Worm (Caenorhabditis elegans) whole organism, L2 larva: Measurements from ENCODE around the gene F59C12.4.

Source experiments
- C34F6.9 ChIP-seq: fragments of 150-350 bp; optimal IDR thresholded peaks from 2 replicates; lab custom pipeline; 2014; ENCODE audit warnings: missing biosample characterization, missing genetic modification characterization
- F13H6.1 ChIP-seq: sonication (generic microtip); optimal IDR thresholded peaks from 2 replicates; lab custom pipeline; 2016; ENCODE audit warnings: missing genetic modification characterization, missing compliant biosample characterization
- R02D3.7 ChIP-seq: fragments of 150-350 bp; optimal IDR thresholded peaks from 2 replicates; lab custom pipeline; 2014; ENCODE audit warnings: missing biosample characterization, missing genetic modification characterization
- Y55F3AM.14 ChIP-seq: fragments of 200-800 bp; sonication (Bioruptor generic); optimal IDR thresholded peaks from 2 replicates; lab custom pipeline; 2018; ENCODE audit warnings: mild to moderate bottlenecking, missing genetic modification characterization, missing compliant biosample characterization
- ZK546.5 ChIP-seq: sonication (generic microtip); optimal IDR thresholded peaks from 2 replicates; lab custom pipeline; 2017; ENCODE audit warnings: missing biosample characterization, missing genetic modification characterization
- alr-1 ChIP-seq: fragments of 150-350 bp; optimal IDR thresholded peaks from 2 replicates; lab custom pipeline; 2014; ENCODE audit warnings: missing biosample characterization, missing genetic modification characterization
- aly-2 ChIP-seq: fragments of 150-350 bp; optimal IDR thresholded peaks from 2 replicates; lab custom pipeline; 2014; ENCODE audit warnings: missing biosample characterization, missing genetic modification characterization
- ama-1 ChIP-seq: fragments of 150-350 bp; optimal IDR thresholded peaks from 2 replicates; lab custom pipeline; 2018; ENCODE audit warnings: inconsistent platforms
- blmp-1 ChIP-seq: sonication (generic microtip); optimal IDR thresholded peaks from 2 replicates; lab custom pipeline; 2017; ENCODE audit warnings: missing genetic modification characterization, mild to moderate bottlenecking, missing compliant biosample characterization, antibody characterized with exemption, moderate library complexity; ENCODE audit not compliant: insufficient read depth
- ceh-16 ChIP-seq: fragments of 150-350 bp; optimal IDR thresholded peaks from 2 replicates; lab custom pipeline; 2014; ENCODE audit warnings: missing biosample characterization, missing genetic modification characterization
- ceh-82 ChIP-seq: fragments of 150-350 bp; optimal IDR thresholded peaks from 2 replicates; lab custom pipeline; 2014; ENCODE audit warnings: missing biosample characterization, missing genetic modification characterization
- crh-2 ChIP-seq: sonication (generic microtip); optimal IDR thresholded peaks from 2 replicates; lab custom pipeline; 2017; ENCODE audit warnings: missing biosample characterization, missing genetic modification characterization
- dmd-4 ChIP-seq: sonication (generic microtip); optimal IDR thresholded peaks from 2 replicates; lab custom pipeline; 2017; ENCODE audit warnings: missing biosample characterization, missing genetic modification characterization
- egl-27 ChIP-seq: sonication (generic microtip); optimal IDR thresholded peaks from 3 replicates; lab custom pipeline; 2017; ENCODE audit warnings: missing biosample characterization, missing genetic modification reagents, missing genetic modification characterization
- elt-1 ChIP-seq: fragments of 150-350 bp; optimal IDR thresholded peaks from 2 replicates; lab custom pipeline; 2014; ENCODE audit warnings: missing biosample characterization, missing genetic modification characterization
- elt-3 ChIP-seq: sonication (generic microtip); optimal IDR thresholded peaks from 2 replicates; lab custom pipeline; 2017; ENCODE audit warnings: missing biosample characterization, missing genetic modification characterization
- gmeb-1 ChIP-seq: fragments of 150-350 bp; optimal IDR thresholded peaks from 2 replicates; lab custom pipeline; 2014; ENCODE audit warnings: missing biosample characterization, missing genetic modification characterization
- lin-11 ChIP-seq: fragments of 150-350 bp; sonication (generic microtip); optimal IDR thresholded peaks from 2 replicates; lab custom pipeline; 2014; ENCODE audit warnings: missing biosample characterization, missing genetic modification characterization, inconsistent platforms, mixed read lengths
- lin-13 ChIP-seq: fragments of 150-350 bp; optimal IDR thresholded peaks from 2 replicates; lab custom pipeline; 2014; ENCODE audit warnings: missing biosample characterization, missing genetic modification reagents, missing genetic modification characterization
- lin-39 ChIP-seq: fragments of 150-350 bp; optimal IDR thresholded peaks from 2 replicates; lab custom pipeline; 2014; ENCODE audit warnings: missing biosample characterization, missing genetic modification reagents, missing genetic modification characterization
- lsy-2 ChIP-seq, 2 experiments: fragments of 150-350 bp in 1 of 2; sonication (generic microtip) in 1 of 2; optimal IDR thresholded peaks; 2 replicates each; lab custom pipeline; 2014 to 2017; ENCODE audit warnings: missing biosample characterization in 2 of 2, missing genetic modification characterization in 2 of 2
- mab-5 ChIP-seq: fragments of 150-350 bp; optimal IDR thresholded peaks from 2 replicates; lab custom pipeline; 2014; ENCODE audit warnings: missing biosample characterization, missing genetic modification characterization
- mbf-1 ChIP-seq: sonication (generic microtip); optimal IDR thresholded peaks from 2 replicates; lab custom pipeline; 2017; ENCODE audit warnings: missing biosample characterization, missing genetic modification characterization
- mdl-1 ChIP-seq, 2 experiments: fragments of 150-350 bp in 1 of 2; sonication (generic microtip) in 1 of 2; optimal IDR thresholded peaks; 2 replicates each; lab custom pipeline; 2017; ENCODE audit warnings: missing biosample characterization in 2 of 2, missing genetic modification characterization in 2 of 2
- nhr-10 ChIP-seq: sonication (generic microtip); optimal IDR thresholded peaks from 2 replicates; lab custom pipeline; 2017; ENCODE audit warnings: missing biosample characterization, missing genetic modification characterization
- nhr-11 ChIP-seq: fragments of 150-350 bp; optimal IDR thresholded peaks from 2 replicates; lab custom pipeline; 2014; ENCODE audit warnings: missing biosample characterization, missing genetic modification characterization
- nhr-12 ChIP-seq: fragments of 150-350 bp; optimal IDR thresholded peaks from 2 replicates; lab custom pipeline; 2014; ENCODE audit warnings: missing biosample characterization, missing genetic modification characterization
- nhr-129 ChIP-seq: fragments of 150-350 bp; optimal IDR thresholded peaks from 2 replicates; lab custom pipeline; 2014; ENCODE audit warnings: missing biosample characterization, missing genetic modification characterization
- nhr-21 ChIP-seq: fragments of 150-350 bp; optimal IDR thresholded peaks from 2 replicates; lab custom pipeline; 2014; ENCODE audit warnings: missing biosample characterization, missing genetic modification characterization
- nhr-23 ChIP-seq: fragments of 150-350 bp; optimal IDR thresholded peaks from 2 replicates; lab custom pipeline; 2014; ENCODE audit warnings: missing biosample characterization, missing genetic modification reagents, missing genetic modification characterization
- nhr-237 ChIP-seq: fragments of 150-350 bp; optimal IDR thresholded peaks from 2 replicates; lab custom pipeline; 2014; ENCODE audit warnings: missing biosample characterization, missing genetic modification characterization
- nhr-25 ChIP-seq: fragments of 150-350 bp; sonication (generic microtip); optimal IDR thresholded peaks from 3 replicates; lab custom pipeline; 2014; ENCODE audit warnings: missing biosample characterization, missing genetic modification characterization
- nhr-6 ChIP-seq: fragments of 150-350 bp; optimal IDR thresholded peaks from 2 replicates; lab custom pipeline; 2014; ENCODE audit warnings: missing biosample characterization, missing genetic modification characterization
- nhr-77 ChIP-seq: fragments of 150-350 bp; optimal IDR thresholded peaks from 2 replicates; lab custom pipeline; 2014; ENCODE audit warnings: missing biosample characterization, missing genetic modification characterization
- peb-1 ChIP-seq: fragments of 150-350 bp; optimal IDR thresholded peaks from 2 replicates; lab custom pipeline; 2014; ENCODE audit warnings: missing biosample characterization, missing genetic modification characterization
- sem-4 ChIP-seq: fragments of 150-350 bp; optimal IDR thresholded peaks from 2 replicates; lab custom pipeline; 2014; ENCODE audit warnings: missing biosample characterization, missing genetic modification reagents, missing genetic modification characterization
- skn-1 ChIP-seq: sonication (generic microtip); optimal IDR thresholded peaks from 2 replicates; lab custom pipeline; 2017; ENCODE audit warnings: missing biosample characterization, missing genetic modification characterization
- sma-3 ChIP-seq: sonication (generic microtip); optimal IDR thresholded peaks from 2 replicates; lab custom pipeline; 2016; ENCODE audit warnings: missing genetic modification reagents, missing genetic modification characterization, missing compliant biosample characterization
- sma-9 ChIP-seq, 2 experiments: fragments of 150-350 bp in 1 of 2; sonication (generic microtip) in 1 of 2; optimal IDR thresholded peaks; 2 replicates each; lab custom pipeline; 2014 to 2016; ENCODE audit warnings: missing genetic modification characterization in 2 of 2, mild to moderate bottlenecking in 1 of 2, missing biosample characterization in 1 of 2, missing compliant biosample characterization in 1 of 2, missing genetic modification reagents in 1 of 2, moderate library complexity in 1 of 2
- snpc-4 ChIP-seq: fragments of 150-350 bp; optimal IDR thresholded peaks from 2 replicates; lab custom pipeline; 2014; ENCODE audit warnings: missing biosample characterization, missing genetic modification characterization
- unc-39 ChIP-seq: fragments of 150-350 bp; optimal IDR thresholded peaks from 2 replicates; lab custom pipeline; 2014; ENCODE audit warnings: missing biosample characterization, missing genetic modification characterization
- unc-55 ChIP-seq: fragments of 150-350 bp; sonication (generic microtip); optimal IDR thresholded peaks from 3 replicates; lab custom pipeline; 2014; ENCODE audit warnings: missing biosample characterization, missing genetic modification reagents, missing genetic modification characterization
- unc-62 ChIP-seq: fragments of 150-350 bp; optimal IDR thresholded peaks from 2 replicates; lab custom pipeline; 2014; ENCODE audit warnings: missing biosample characterization, missing genetic modification reagents, missing genetic modification characterization
- zag-1 ChIP-seq: fragments of 150-350 bp; optimal IDR thresholded peaks from 2 replicates; lab custom pipeline; 2014; ENCODE audit warnings: missing biosample characterization, missing genetic modification characterization
- ztf-1 ChIP-seq: fragments of 200-800 bp; sonication (Bioruptor generic); conservative IDR thresholded peaks from 2 replicates; pipeline ENCODE4 v1.3.6; 2022; ENCODE audit warnings: missing genetic modification characterization, missing compliant biosample characterization
- ztf-11 ChIP-seq: sonication (generic microtip); optimal IDR thresholded peaks from 2 replicates; lab custom pipeline; 2017; ENCODE audit warnings: missing biosample characterization, missing genetic modification characterization
- ztf-4 ChIP-seq: fragments of 150-350 bp; optimal IDR thresholded peaks from 2 replicates; lab custom pipeline; 2014; ENCODE audit warnings: missing biosample characterization, missing genetic modification characterization

F59C12.4 gene

DNA sequence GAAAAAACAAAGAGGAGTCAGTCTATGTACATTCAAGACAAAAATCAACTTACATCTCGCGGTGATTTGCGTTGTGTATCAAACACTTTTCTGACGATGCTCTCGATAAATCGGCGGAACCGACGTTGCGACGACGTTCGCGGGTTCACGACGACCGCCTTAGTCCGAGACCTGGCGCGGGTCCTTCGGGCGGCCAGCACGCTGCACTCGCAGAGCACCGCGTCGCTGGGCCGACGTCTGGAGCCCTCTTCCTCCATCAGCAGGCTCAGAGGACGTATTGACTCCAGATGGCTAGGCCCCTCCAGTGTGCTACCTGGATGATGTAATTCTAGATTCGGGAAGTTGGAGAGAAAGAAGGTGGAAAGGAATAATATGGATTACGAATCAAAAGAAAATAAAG lies 40.8 kb upstream of the F59C12.4 start:
- TF ChIP-seq unc-55 (GFP tag; lab: Kevin White, UChicago) (no peak), unc-39 (tag; lab: Kevin White, UChicago) (no peak), sma-3 (GFP tag; lab: Kevin White, UChicago) (no peak), egl-27 (tag; lab: Kevin White, UChicago) (no peak), mbf-1 (no peak), nhr-21 (tag; lab: Kevin White, UChicago) (no peak)
- TF ChIP-seq, all 48 proteins: peak for 0

DNA sequence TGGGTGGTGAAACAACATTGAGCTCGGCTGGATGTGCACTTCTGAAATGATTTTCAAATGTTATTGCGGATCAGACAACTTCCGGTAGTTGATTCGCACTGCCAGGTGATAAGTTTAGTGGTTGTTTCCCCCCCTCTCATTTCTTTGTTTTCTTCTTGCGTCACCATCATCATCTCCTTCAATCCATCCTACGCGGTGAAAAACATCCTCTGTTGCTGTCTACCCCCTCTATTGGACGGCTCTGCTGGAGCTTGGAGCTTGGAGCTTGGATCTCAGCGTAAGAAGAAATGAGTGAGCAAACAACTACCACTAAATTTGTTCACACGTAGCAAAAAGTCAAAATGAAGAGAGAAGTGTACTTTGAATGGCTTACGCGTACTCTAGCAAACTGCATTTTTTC lies 39.3 kb upstream of the F59C12.4 start:
- TF ChIP-seq R02D3.7 (tag; lab: Kevin White, UChicago) (no peak), snpc-4 (tag; lab: Kevin White, UChicago) (no peak), ztf-1 (no peak), nhr-11 (tag; lab: Kevin White, UChicago) (no peak), alr-1 (tag; lab: Kevin White, UChicago) (no peak), sma-3 (GFP tag; lab: Kevin White, UChicago) (no peak), nhr-77 (tag; lab: Kevin White, UChicago) (no peak), ztf-11 (no peak), skn-1 (tag; lab: Kevin White, UChicago) (no peak), nhr-10 (tag; lab: Kevin White, UChicago) (no peak), ama-1 (lab: Kevin White, UChicago) (no peak), ceh-16 (tag; lab: Kevin White, UChicago) (no peak), gmeb-1 (no peak)

DNA sequence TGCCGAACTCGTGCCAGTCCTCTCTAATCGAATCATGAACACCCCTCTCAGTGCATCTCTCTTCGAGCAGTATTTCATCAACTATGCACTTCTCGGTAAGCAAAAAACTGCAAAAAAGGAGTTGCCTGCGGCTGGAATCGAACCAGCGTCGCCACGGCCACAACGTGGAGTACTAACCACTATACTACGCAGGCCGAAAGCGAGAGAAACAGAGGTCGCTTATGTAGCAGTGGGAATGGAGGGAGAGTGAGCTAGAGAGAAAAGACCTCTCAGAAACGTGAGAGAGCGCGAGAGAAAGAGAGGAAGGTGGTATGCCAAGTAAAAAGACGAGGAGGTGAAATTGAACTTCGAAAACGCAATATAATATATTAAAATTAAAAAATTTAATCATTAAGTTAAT lies 32.3 kb upstream of the F59C12.4 start:
- peak; percentile 13 for TF ChIP-seq blmp-1 (tag; lab: Kevin White, UChicago)
- peak; percentile 79 for TF ChIP-seq sma-3 (GFP tag; lab: Kevin White, UChicago)
- peak; percentile 91 for TF ChIP-seq crh-2 (tag; lab: Kevin White, UChicago)
- no peak for TF ChIP-seq aly-2
- TF ChIP-seq ztf-11, result no peak
- peak; percentile 7 for TF ChIP-seq sem-4
- no peak for TF ChIP-seq ama-1 (lab: Kevin White, UChicago)
- peak; percentile 30 for TF ChIP-seq ztf-4 (tag; lab: Kevin White, UChicago)
- TF ChIP-seq nhr-23 (tag; lab: Kevin White, UChicago), result no peak
- TF ChIP-seq lin-13, result peak; percentile 51
- peak; percentile 92 for TF ChIP-seq nhr-129 (tag; lab: Kevin White, UChicago)
- TF ChIP-seq peb-1 (tag; lab: Kevin White, UChicago), result no peak
- TF ChIP-seq nhr-77 (tag; lab: Kevin White, UChicago), result no peak
- no peak for TF ChIP-seq nhr-11 (tag; lab: Kevin White, UChicago)
- TF ChIP-seq elt-3, result no peak
- no peak for TF ChIP-seq unc-62
- no peak for TF ChIP-seq ZK546.5 (tag; lab: Kevin White, UChicago)
- no peak for TF ChIP-seq mbf-1
- peak in 1 of 2 experiments; percentile 61 for TF ChIP-seq mdl-1 (tag; optimal IDR thresholded peaks at IDR 0.05; lab: Kevin White, UChicago)
- TF ChIP-seq nhr-21 (tag; lab: Kevin White, UChicago), result peak; percentile 75
- no peak for TF ChIP-seq unc-39 (tag; lab: Kevin White, UChicago)
- TF ChIP-seq gmeb-1, result peak; percentile 68
- TF ChIP-seq nhr-25 (tag; lab: Kevin White, UChicago), result peak; percentile 35
- peak; percentile 52 for TF ChIP-seq Y55F3AM.14 (GFP tag; lab: Kevin White, UChicago)
- no peak for TF ChIP-seq lin-39 (tag; lab: Kevin White, UChicago)
- TF ChIP-seq lsy-2 (tag; optimal IDR thresholded peaks at IDR 0.05; lab: Kevin White, UChicago), result peak; percentile 65 to 69
- TF ChIP-seq zag-1 (tag; lab: Kevin White, UChicago), result peak; percentile 64
- peak; percentile 79 for TF ChIP-seq egl-27 (tag; lab: Kevin White, UChicago)
- no peak for TF ChIP-seq nhr-237 (tag; lab: Kevin White, UChicago)
- peak; percentile 61 for TF ChIP-seq mab-5
- TF ChIP-seq nhr-12, result no peak
- TF ChIP-seq unc-55 (GFP tag; lab: Kevin White, UChicago), result peak; percentile 92
- TF ChIP-seq R02D3.7 (tag; lab: Kevin White, UChicago), result no peak
- no peak for TF ChIP-seq nhr-10 (tag; lab: Kevin White, UChicago)
- no peak for TF ChIP-seq ceh-82 (tag; lab: Kevin White, UChicago)
- no peak for TF ChIP-seq skn-1 (tag; lab: Kevin White, UChicago)
- TF ChIP-seq ceh-16 (tag; lab: Kevin White, UChicago), result no peak
- peak; percentile 76 for TF ChIP-seq C34F6.9 (tag; lab: Kevin White, UChicago)
- no peak for TF ChIP-seq dmd-4 (tag; lab: Kevin White, UChicago)
- TF ChIP-seq alr-1 (tag; lab: Kevin White, UChicago), result no peak
- peak; percentile 65 for TF ChIP-seq nhr-6 (tag; lab: Kevin White, UChicago)
- TF ChIP-seq snpc-4 (tag; lab: Kevin White, UChicago), result peak; percentile 71
- TF ChIP-seq elt-1 (tag; lab: Kevin White, UChicago), result no peak
- TF ChIP-seq F13H6.1 (tag; lab: Kevin White, UChicago), result peak; percentile 78
- peak; percentile 54 for TF ChIP-seq lin-11
- peak; percentile 78 for TF ChIP-seq sma-9 (GFP tag; optimal IDR thresholded peaks at IDR 0.05; lab: Kevin White, UChicago)
- no peak for TF ChIP-seq sma-9 (tag; optimal IDR thresholded peaks at IDR 0.05; lab: Kevin White, UChicago)
- no peak for TF ChIP-seq ztf-1
